Fruit fly (Drosophila melanogaster) whole organism, prepupa: Measurements from ENCODE around the gene bel.

Source experiments
- Blimp-1 ChIP-seq: fragments of 200-800 bp; sonication (Bioruptor generic); optimal IDR thresholded peaks from 3 replicates; lab custom pipeline; 2017; ENCODE audit warnings: missing biosample characterization, missing genetic modification characterization, mild to moderate bottlenecking, moderate library complexity, missing genetic modification reagents
- CG10669 ChIP-seq: fragments of 200-800 bp; sonication (Bioruptor generic); optimal IDR thresholded peaks from 3 replicates; lab custom pipeline; 2018; ENCODE audit warnings: missing biosample characterization, mild to moderate bottlenecking, missing genetic modification characterization, moderate library complexity
- CG11294 ChIP-seq: fragments of 200-800 bp; sonication (Bioruptor generic); IDR thresholded peaks from 2 replicates; pipeline ENCODE4 v1.3.6; 2022; ENCODE audit warnings: missing biosample characterization, missing genetic modification characterization
- CG11902 ChIP-seq: fragments of 200-800 bp; sonication (Bioruptor generic); optimal IDR thresholded peaks from 3 replicates; lab custom pipeline; 2016; ENCODE audit warnings: missing biosample characterization, missing genetic modification characterization
- CG15336 ChIP-seq: fragments of 200-800 bp; sonication (Bioruptor generic); IDR thresholded peaks from 2 replicates; pipeline ENCODE4 v1.3.6; 2022; ENCODE audit warnings: missing biosample characterization, missing genetic modification characterization
- CG16779 ChIP-seq: fragments of 200-800 bp; sonication (Bioruptor generic); optimal IDR thresholded peaks from 3 replicates; lab custom pipeline; 2017; ENCODE audit warnings: missing biosample characterization, mild to moderate bottlenecking, missing genetic modification characterization
- CG31627 ChIP-seq: fragments of 200-800 bp; sonication (Bioruptor generic); optimal IDR thresholded peaks from 3 replicates; lab custom pipeline; 2016; ENCODE audit warnings: missing biosample characterization, missing genetic modification characterization
- CG32006 ChIP-seq: fragments of 200-800 bp; sonication (Bioruptor generic); optimal IDR thresholded peaks from 3 replicates; lab custom pipeline; 2017; ENCODE audit warnings: missing biosample characterization, mild to moderate bottlenecking, missing genetic modification characterization
- CG34406 ChIP-seq: fragments of 200-800 bp; sonication (Bioruptor generic); optimal IDR thresholded peaks from 3 replicates; lab custom pipeline; 2016; ENCODE audit warnings: missing biosample characterization, missing genetic modification characterization
- CG4318 ChIP-seq: fragments of 200-800 bp; sonication (Bioruptor generic); optimal IDR thresholded peaks from 3 replicates; lab custom pipeline; 2017; ENCODE audit warnings: missing biosample characterization, mild to moderate bottlenecking, missing genetic modification characterization
- CG6792 ChIP-seq: fragments of 200-800 bp; sonication (Bioruptor generic); optimal IDR thresholded peaks from 3 replicates; lab custom pipeline; 2016; ENCODE audit warnings: missing biosample characterization, missing genetic modification characterization
- CG6854 ChIP-seq: fragments of 200-800 bp; sonication (Bioruptor generic); optimal IDR thresholded peaks from 2 replicates; lab custom pipeline; 2017; ENCODE audit warnings: missing biosample characterization, mild to moderate bottlenecking, missing genetic modification characterization
- CG7368 ChIP-seq: fragments of 200-800 bp; sonication (Bioruptor generic); optimal IDR thresholded peaks from 3 replicates; lab custom pipeline; 2016; ENCODE audit warnings: missing biosample characterization, missing genetic modification characterization
- CG8119 ChIP-seq: fragments of 200-800 bp; sonication (Bioruptor generic); IDR thresholded peaks from 3 replicates; pipeline ENCODE4 v1.3.6; 2022; ENCODE audit warnings: missing biosample characterization, missing genetic modification characterization
- CG8319 ChIP-seq: fragments of 200-800 bp; sonication (Bioruptor generic); optimal IDR thresholded peaks from 3 replicates; lab custom pipeline; 2016; ENCODE audit warnings: missing biosample characterization, missing genetic modification characterization
- CG8632 ChIP-seq: fragments of 200-800 bp; sonication (Bioruptor generic); optimal IDR thresholded peaks from 3 replicates; lab custom pipeline; 2016; ENCODE audit warnings: missing biosample characterization, missing genetic modification characterization
- Eip75B ChIP-seq: fragments of 200-800 bp; sonication (Bioruptor generic); optimal IDR thresholded peaks from 3 replicates; lab custom pipeline; 2016; ENCODE audit warnings: missing biosample characterization, missing genetic modification characterization
- Eip78C ChIP-seq: fragments of 200-800 bp; sonication (Bioruptor generic); peaks from one replicate; lab custom pipeline; 2016; ENCODE audit warnings: missing biosample characterization, missing genetic modification characterization
- Ets21C ChIP-seq: fragments of 200-800 bp; sonication (Bioruptor generic); optimal IDR thresholded peaks from 3 replicates; lab custom pipeline; 2016; ENCODE audit warnings: missing biosample characterization, missing genetic modification characterization
- Ets96B ChIP-seq: fragments of 200-800 bp; optimal IDR thresholded peaks from 2 replicates; lab custom pipeline; 2019; ENCODE audit warnings: missing biosample characterization, mild to moderate bottlenecking, missing genetic modification characterization, moderate library complexity
- Hr38 ChIP-seq: sonication (Bioruptor generic); optimal IDR thresholded peaks from 2 replicates; lab custom pipeline; 2016; ENCODE audit warnings: missing biosample characterization, missing genetic modification characterization
- Hr4 ChIP-seq: fragments of 200-800 bp; sonication (Bioruptor generic); optimal IDR thresholded peaks from 3 replicates; lab custom pipeline; 2016; ENCODE audit warnings: missing biosample characterization, missing genetic modification characterization
- Lpt ChIP-seq: fragments of 200-800 bp; sonication (Bioruptor generic); optimal IDR thresholded peaks from 3 replicates; lab custom pipeline; 2016; ENCODE audit warnings: missing biosample characterization, missing genetic modification characterization
- Met ChIP-seq: fragments of 200-800 bp; sonication (Bioruptor generic); optimal IDR thresholded peaks from 3 replicates; lab custom pipeline; 2016; ENCODE audit warnings: missing biosample characterization, missing genetic modification characterization
- Sox15 ChIP-seq: fragments of 200-800 bp; sonication (Bioruptor generic); optimal IDR thresholded peaks from 3 replicates; lab custom pipeline; 2016; ENCODE audit warnings: missing biosample characterization, missing genetic modification characterization
- achi ChIP-seq: fragments of 200-800 bp; sonication (Bioruptor generic); optimal IDR thresholded peaks from 3 replicates; lab custom pipeline; 2016; ENCODE audit warnings: missing biosample characterization, missing genetic modification characterization
- acj6 ChIP-seq: fragments of 200-800 bp; sonication (Bioruptor generic); optimal IDR thresholded peaks from 3 replicates; lab custom pipeline; 2016; ENCODE audit warnings: missing biosample characterization, missing genetic modification characterization
- fd59A ChIP-seq: fragments of 200-800 bp; sonication (Bioruptor generic); optimal IDR thresholded peaks from 2 replicates; lab custom pipeline; 2017; ENCODE audit warnings: missing biosample characterization, mild to moderate bottlenecking, missing genetic modification characterization, missing genetic modification reagents
- fkh ChIP-seq: fragments of 200-800 bp; sonication (Bioruptor generic); optimal IDR thresholded peaks from 3 replicates; lab custom pipeline; 2017; ENCODE audit warnings: missing biosample characterization, mild to moderate bottlenecking, missing genetic modification characterization, moderate library complexity
- lz ChIP-seq: fragments of 200-800 bp; sonication (Bioruptor generic); optimal IDR thresholded peaks from 3 replicates; lab custom pipeline; 2016; ENCODE audit warnings: missing biosample characterization, missing genetic modification characterization
- net ChIP-seq: fragments of 200-800 bp; sonication (Bioruptor generic); optimal IDR thresholded peaks from 3 replicates; lab custom pipeline; 2016; ENCODE audit warnings: missing biosample characterization, missing genetic modification characterization
- spab ChIP-seq: fragments of 200-800 bp; sonication (Bioruptor generic); optimal IDR thresholded peaks from 2 replicates; lab custom pipeline; 2017; ENCODE audit warnings: missing biosample characterization, mild to moderate bottlenecking, missing genetic modification characterization, missing genetic modification reagents
- svp ChIP-seq: fragments of 200-800 bp; sonication (Bioruptor generic); peaks from one replicate; lab custom pipeline; 2016; ENCODE audit warnings: missing biosample characterization, missing genetic modification characterization
- topi ChIP-seq: fragments of 200-800 bp; sonication (Bioruptor generic); optimal IDR thresholded peaks from 3 replicates; lab custom pipeline; 2016; ENCODE audit warnings: missing biosample characterization, missing genetic modification characterization

Gene bel

DNA sequence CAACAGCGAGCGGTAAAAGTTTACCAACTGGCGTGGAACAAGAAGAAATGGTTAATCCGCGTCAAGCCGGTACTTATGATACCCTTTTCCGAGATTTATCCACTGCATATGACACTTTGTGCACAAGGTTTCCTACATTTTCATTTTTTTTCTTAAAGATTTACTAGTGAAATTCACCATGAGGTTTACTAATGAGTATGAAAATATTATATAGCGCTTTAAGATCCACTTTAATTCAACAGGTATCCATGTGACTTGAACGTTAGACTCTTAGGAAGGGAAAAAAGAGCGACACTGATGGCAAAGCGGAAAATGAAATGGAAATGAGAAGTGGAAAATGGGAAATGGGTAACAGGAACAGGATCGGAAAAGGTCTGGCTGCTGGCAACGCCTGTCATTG lies 21.9 kb downstream of the bel start:
- no peak for TF ChIP-seq CG31627 (GFP tag; lab: Kevin White, UChicago)
- peak; percentile 12 for TF ChIP-seq CG32006 (GFP tag; lab: Kevin White, UChicago)
- no peak for TF ChIP-seq CG4318 (GFP tag; lab: Kevin White, UChicago)
- TF ChIP-seq fd59A (GFP tag; lab: Kevin White, UChicago), result no peak
- no peak for TF ChIP-seq CG6854 (GFP tag; lab: Kevin White, UChicago)
- TF ChIP-seq Lpt (GFP tag; lab: Kevin White, UChicago), result no peak
- TF ChIP-seq CG7368 (GFP tag; lab: Kevin White, UChicago), result no peak
- TF ChIP-seq svp (GFP tag; lab: Kevin White, UChicago), result peak; percentile 67
- TF ChIP-seq Met (GFP tag; lab: Kevin White, UChicago), result no peak
- TF ChIP-seq Hr4 (GFP tag; lab: Kevin White, UChicago), result no peak

- TF ChIP-seq Blimp-1 (no peak), Met (GFP tag; lab: Kevin White, UChicago) (no peak), Sox15 (GFP tag; lab: Kevin White, UChicago) (no peak), net (no peak), CG15336 (GFP tag; lab: Robert Waterston, UW) (no peak), CG7368 (GFP tag; lab: Kevin White, UChicago) (no peak), CG8119 (GFP tag; lab: Robert Waterston, UW) (no peak), topi (no peak), Ets21C (GFP tag; lab: Kevin White, UChicago) (no peak), Eip75B (GFP tag; lab: Kevin White, UChicago) (no peak), CG6854 (GFP tag; lab: Kevin White, UChicago) (no peak), CG34406 (no peak), Ets96B (no peak), CG11902 (GFP tag; lab: Kevin White, UChicago) (no peak), CG8319 (GFP tag; lab: Kevin White, UChicago) (no peak)
Measured at dm6 chr3R:8635778-8636177, 24.8 kb downstream of the bel start, which contains the start of gene Or85e. TSS of gene Or85e (minus strand) at chr3R:8635878.

- TF ChIP-seq CG15336 (GFP tag; lab: Robert Waterston, UW), result no peak
- TF ChIP-seq fd59A (GFP tag; lab: Kevin White, UChicago), result no peak
- no peak for TF ChIP-seq Lpt (GFP tag; lab: Kevin White, UChicago)
- no peak for TF ChIP-seq acj6 (GFP tag; lab: Kevin White, UChicago)
- no peak for TF ChIP-seq spab (GFP tag; lab: Kevin White, UChicago)
- no peak for TF ChIP-seq Eip78C
- TF ChIP-seq achi (GFP tag; lab: Kevin White, UChicago), result no peak
- TF ChIP-seq CG11294 (GFP tag; lab: Robert Waterston, UW), result no peak
- TF ChIP-seq Hr38, result no peak
- TF ChIP-seq CG10669 (GFP tag; lab: Kevin White, UChicago), result no peak
- no peak for TF ChIP-seq Ets21C (GFP tag; lab: Kevin White, UChicago)
- TF ChIP-seq lz, result no peak
- TF ChIP-seq fkh, result no peak
- no peak for TF ChIP-seq CG8632 (GFP tag; lab: Kevin White, UChicago)
- TF ChIP-seq CG16779 (tag; lab: Kevin White, UChicago), result no peak
- TF ChIP-seq CG6854 (GFP tag; lab: Kevin White, UChicago), result no peak
- TF ChIP-seq CG32006 (GFP tag; lab: Kevin White, UChicago), result no peak
- TF ChIP-seq CG8319 (GFP tag; lab: Kevin White, UChicago), result no peak
- TF ChIP-seq CG6792 (GFP tag; lab: Kevin White, UChicago), result no peak
Measured at dm6 chr3R:8620737-8621136, 39.8 kb downstream of the bel start.

DNA sequence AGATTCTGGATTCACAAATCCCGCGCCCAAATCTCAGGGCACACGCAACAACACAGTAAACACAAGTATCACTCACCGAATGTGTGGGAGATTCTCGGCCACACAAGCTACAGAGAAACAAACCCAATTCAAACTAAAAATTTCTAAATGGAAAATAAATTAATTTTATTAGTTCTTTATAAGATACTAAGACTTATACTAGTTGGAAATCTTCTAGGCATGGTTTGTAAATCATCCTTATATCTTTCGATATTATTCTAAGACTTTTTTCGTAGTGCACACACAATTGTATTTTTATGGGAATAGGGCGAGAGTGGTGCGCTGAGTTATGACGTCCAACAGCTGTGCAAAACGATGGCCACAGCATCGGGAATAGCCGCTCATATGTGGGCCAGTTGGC lies 41.5 kb downstream of the bel start:
- TF ChIP-seq Eip78C, result peak; percentile 5
- no peak for TF ChIP-seq CG6854 (GFP tag; lab: Kevin White, UChicago)
- TF ChIP-seq, all 60 proteins: peak for 1

DNA sequence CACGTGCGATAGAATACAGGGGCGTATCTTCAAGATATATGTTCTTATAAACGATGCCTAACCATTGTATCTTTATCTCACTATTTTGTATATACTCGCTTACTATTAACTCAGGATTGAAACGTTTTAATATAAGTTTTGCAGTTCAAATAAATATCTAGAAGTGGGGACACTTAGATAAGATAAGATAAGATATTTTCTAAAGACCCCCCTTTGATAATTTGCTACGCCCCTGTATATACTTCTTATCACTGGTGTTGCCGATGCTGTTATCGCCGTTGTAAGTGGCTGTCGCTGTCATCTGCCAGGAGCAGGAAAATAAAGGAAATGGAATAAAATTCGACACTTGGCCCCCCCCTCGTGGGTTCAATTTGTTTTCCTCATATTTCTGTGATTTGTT lies 44.4 kb downstream of the bel start:
- TF ChIP-seq svp (GFP tag; lab: Kevin White, UChicago) (peak; percentile 61), CG31627 (GFP tag; lab: Kevin White, UChicago) (no peak)
